Fruit fly (Drosophila melanogaster): ENCODE results near the gene KP78a.

- TF ChIP-seq CTCF (optimal IDR thresholded peaks at IDR 0.05): no peak
- TF ChIP-seq CG8478 (optimal IDR thresholded peaks at IDR 0.05): no peak
These were observed 14.6 kb downstream of the KP78a start for dm6 chr3R:11338287-11338686.
